Worm (Caenorhabditis elegans): ENCODE results near the gene T22F3.12.

ce11 chrV:3581643-3582042 is 10.4 kb downstream of the T22F3.12 start:
- no peak for TF ChIP-seq ref-1 (GFP tag; conservative IDR thresholded peaks at IDR 0.05)
- no peak for TF ChIP-seq klf-2 (GFP tag; conservative IDR thresholded peaks at IDR 0.05)
- no peak for TF ChIP-seq ztf-29 (GFP tag; IDR thresholded peaks at IDR 0.05)
- TF ChIP-seq ztf-23 (GFP tag; IDR thresholded peaks at IDR 0.05): no peak
- no peak for TF ChIP-seq med-1 (GFP tag; optimal IDR thresholded peaks at IDR 0.05; ENCODE audit: insufficient read depth)
- no peak for TF ChIP-seq flt-1 (GFP tag; IDR thresholded peaks at IDR 0.05)
- no peak for TF ChIP-seq tab-1 (GFP tag; IDR thresholded peaks at IDR 0.05)

Measured in whole organism, midembryonic.